Fruit fly (Drosophila melanogaster): Measurements from ENCODE around the gene Prps.

Prps gene

DNA sequence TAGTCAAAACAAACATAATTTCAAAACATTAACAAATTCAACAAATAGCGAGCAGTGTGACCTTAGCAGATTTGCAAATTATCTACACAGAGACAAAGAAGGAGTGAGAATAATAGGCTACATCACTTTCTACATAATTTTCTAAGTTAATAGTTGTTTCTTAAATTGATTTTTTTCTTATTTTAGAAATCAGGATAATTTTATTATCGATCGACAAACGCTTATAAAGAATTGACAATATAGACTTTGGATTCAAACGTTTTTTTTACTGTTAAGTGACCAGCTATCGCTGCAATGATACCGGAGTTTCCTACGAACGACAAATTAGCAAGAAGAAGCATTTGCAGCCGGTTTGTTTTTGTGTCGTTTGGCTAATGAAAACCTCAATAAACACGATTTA, 26.6 kb upstream of the Prps start, which contains the start of the genes nbs and defl (continued):
- TF ChIP-seq Hsf (GFP tag; optimal IDR thresholded peaks at IDR 0.05) (peak; percentile 74), CG4360 (GFP tag; IDR thresholded peaks at IDR 0.05) (no peak), CG3847 (GFP tag; IDR thresholded peaks at IDR 0.05) (peak; percentile 82), CG15073 (GFP tag; optimal IDR thresholded peaks at IDR 0.05) (no peak), CG12744 (GFP tag; optimal IDR thresholded peaks at IDR 0.05) (peak; percentile 34), Hr51 (GFP tag; optimal IDR thresholded peaks at IDR 0.05) (peak in 1 of 2 experiments; percentile 1), pb (GFP tag; optimal IDR thresholded peaks at IDR 0.05) (no peak), CG3281 (GFP tag; optimal IDR thresholded peaks at IDR 0.05) (peak; percentile 33), CTCF (GFP tag; optimal IDR thresholded peaks at IDR 0.05) (no peak), knrl (GFP tag; IDR thresholded peaks at IDR 0.05; ENCODE audit: partially characterized antibody) (peak; percentile 59; the same call in 2 of the 3 replicates), ssp (GFP tag; IDR thresholded peaks at IDR 0.05) (peak; percentile 70), CG31224 (GFP tag; IDR thresholded peaks at IDR 0.05) (peak; percentile 46), Atf3 (GFP tag; optimal IDR thresholded peaks at IDR 0.05) (peak; percentile 37), Dbx (GFP tag; IDR thresholded peaks at IDR 0.05) (peak; percentile 72), corto (GFP tag; optimal IDR thresholded peaks at IDR 0.05) (no peak), Doc3 (GFP tag; IDR thresholded peaks at IDR 0.05; ENCODE audit: partially characterized antibody) (no peak; the same call in 2 of the 3 replicates), PHDP (tag; optimal IDR thresholded peaks at IDR 0.05) (peak; percentile 56), Bgb (GFP tag; IDR thresholded peaks at IDR 0.05; ENCODE audit: partially characterized antibody) (peak; percentile 12; the same call in 1 of the 2 replicates), exex (tag; optimal IDR thresholded peaks at IDR 0.05) (peak; percentile 36), Adf1 (GFP tag; IDR thresholded peaks at IDR 0.05) (no peak), prd (optimal IDR thresholded peaks at IDR 0.05) (no peak), prd (GFP tag; IDR thresholded peaks at IDR 0.05) (peak; percentile 84), Kr (GFP tag; optimal IDR thresholded peaks at IDR 0.05) (no peak), CG34422 (GFP tag; IDR thresholded peaks at IDR 0.05) (peak; percentile 89), CG4854 (GFP tag; optimal IDR thresholded peaks at IDR 0.05) (peak; percentile 48), CG9797 (GFP tag; optimal IDR thresholded peaks at IDR 0.05) (peak; percentile 57), fru (optimal IDR thresholded peaks at IDR 0.05) (no peak), CG8944 (GFP tag; optimal IDR thresholded peaks at IDR 0.05) (peak; percentile 50), Nf-YC (tag; optimal IDR thresholded peaks at IDR 0.05) (peak; percentile 82), CG12659 (GFP tag; optimal IDR thresholded peaks at IDR 0.05) (peak; percentile 74), CG10979 (tag; optimal IDR thresholded peaks at IDR 0.05) (peak; percentile 46), slbo (GFP tag; IDR thresholded peaks at IDR 0.05) (peak; percentile 83), phol (tag; optimal IDR thresholded peaks at IDR 0.05) (peak; percentile 70), Trl (optimal IDR thresholded peaks at IDR 0.05) (no peak), Trl (GFP tag; optimal IDR thresholded peaks at IDR 0.05) (peak; percentile 48), Hand (GFP tag; optimal IDR thresholded peaks at IDR 0.05) (no peak), Abd-B (GFP tag; optimal IDR thresholded peaks at IDR 0.05) (peak; percentile 58), CG4707 (GFP tag; optimal IDR thresholded peaks at IDR 0.05) (no peak), CG11695 (GFP tag; IDR thresholded peaks at IDR 0.05) (peak; percentile 62; the same call in 2 of the 3 replicates), CG18011 (GFP tag; optimal IDR thresholded peaks at IDR 0.05) (peak; percentile 22), CG10543 (GFP tag; optimal IDR thresholded peaks at IDR 0.05) (peak; percentile 55), Bdp1 (GFP tag; optimal IDR thresholded peaks at IDR 0.05) (no peak), NC2α (GFP tag; optimal IDR thresholded peaks at IDR 0.05) (no peak), Ets65A (GFP tag) (peak; percentile 95), Drgx (GFP tag; IDR thresholded peaks at IDR 0.05) (peak; percentile 50; the same call in 1 of the 2 replicates), Vsx1 (GFP tag; optimal IDR thresholded peaks at IDR 0.05) (no peak), CG18262 (tag; optimal IDR thresholded peaks at IDR 0.05) (peak; percentile 74), CG2129 (GFP tag; IDR thresholded peaks at IDR 0.05; ENCODE audit: partially characterized antibody) (no peak), tx (GFP tag; optimal IDR thresholded peaks at IDR 0.05) (peak; percentile 57), gfzf (GFP tag; optimal IDR thresholded peaks at IDR 0.05) (peak; percentile 63), ase (GFP tag; IDR thresholded peaks at IDR 0.05) (peak; percentile 62; the same call in 2 of the 3 replicates), CG17568 (GFP tag; optimal IDR thresholded peaks at IDR 0.05) (no peak)

All from whole organism, embryonic.